Fruit fly (Drosophila melanogaster): ENCODE results near the gene CG17129.
A peak's percentile ranks its signal among the peaks of the same experiment; 100 is the strongest.

The CG17129 gene

DNA sequence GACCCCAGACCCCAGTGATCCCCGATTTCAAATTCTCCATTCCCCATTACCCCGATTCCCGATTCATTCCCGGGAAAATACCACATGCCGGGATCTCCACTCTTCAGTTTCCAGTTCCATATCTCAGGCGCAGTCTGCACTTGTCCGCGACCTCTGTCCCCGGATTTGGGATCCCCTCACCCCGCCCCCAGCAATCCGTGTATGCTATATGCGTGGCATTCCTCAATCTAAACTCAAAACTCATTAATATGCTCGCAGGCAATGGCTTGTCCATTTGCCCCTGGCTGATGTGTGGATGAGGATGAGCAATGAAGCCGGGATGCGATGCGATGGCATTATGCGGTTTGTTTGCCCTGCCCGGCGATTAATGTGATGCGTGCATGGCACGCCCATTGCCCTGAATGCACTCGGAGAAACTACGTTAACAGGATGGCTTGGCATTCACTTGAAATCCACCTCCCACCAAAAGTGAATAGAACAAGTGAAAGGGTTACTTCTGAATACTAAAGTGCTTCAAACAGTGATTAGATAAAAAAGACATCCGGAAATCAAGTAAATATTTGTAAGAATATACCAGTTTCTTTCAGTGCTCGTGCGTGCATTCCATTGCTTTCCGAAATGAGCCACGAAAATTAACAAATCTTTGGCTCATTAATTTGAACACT lies 45.5 kb upstream of the CG17129 start (continued):
- no peak for TF ChIP-seq CG16813 (GFP tag; IDR thresholded peaks at IDR 0.05; ENCODE audit: partially characterized antibody)
- peak; percentile 95 for TF ChIP-seq CG10979 (tag; optimal IDR thresholded peaks at IDR 0.05)
- TF ChIP-seq ssp (GFP tag; IDR thresholded peaks at IDR 0.05), result peak; percentile 69
- TF ChIP-seq CG33213 (GFP tag; optimal IDR thresholded peaks at IDR 0.05), result peak; percentile 59
- TF ChIP-seq CG3281 (GFP tag; optimal IDR thresholded peaks at IDR 0.05), result no peak
- no peak for TF ChIP-seq CG31224 (GFP tag; IDR thresholded peaks at IDR 0.05)
- TF ChIP-seq Myb (GFP tag; optimal IDR thresholded peaks at IDR 0.05), result peak; percentile 24
- peak; percentile 82 for TF ChIP-seq unpg (GFP tag; optimal IDR thresholded peaks at IDR 0.05)
- TF ChIP-seq Ptx1 (GFP tag; IDR thresholded peaks at IDR 0.05), result peak; percentile 62
- TF ChIP-seq tio (GFP tag; optimal IDR thresholded peaks at IDR 0.05), result peak; percentile 78
- peak; percentile 21; the same call in 1 of the 2 replicates for TF ChIP-seq CG3847 (GFP tag; IDR thresholded peaks at IDR 0.05)
- no peak for TF ChIP-seq Deaf1 (tag; optimal IDR thresholded peaks at IDR 0.05)
- TF ChIP-seq HLH4C (GFP tag; IDR thresholded peaks at IDR 0.05; ENCODE audit: partially characterized antibody), result no peak
- no peak for TF ChIP-seq CG7372 (GFP tag; IDR thresholded peaks at IDR 0.05)
- TF ChIP-seq CG6654 (GFP tag; optimal IDR thresholded peaks at IDR 0.05), result peak; percentile 8
- TF ChIP-seq Awh (GFP tag; IDR thresholded peaks at IDR 0.05), result peak; percentile 54
- TF ChIP-seq CG13296 (GFP tag; optimal IDR thresholded peaks at IDR 0.05), result no peak
- TF ChIP-seq CG4404 (GFP tag; IDR thresholded peaks at IDR 0.05), result peak; percentile 96
- TF ChIP-seq CG12071 (GFP tag; optimal IDR thresholded peaks at IDR 0.05), result no peak
- peak; percentile 61 for TF ChIP-seq jing (GFP tag; optimal IDR thresholded peaks at IDR 0.05)
- peak; percentile 90 for TF ChIP-seq Chrac-16 (GFP tag; optimal IDR thresholded peaks at IDR 0.05)
- TF ChIP-seq jigr1 (GFP tag; IDR thresholded peaks at IDR 0.05), result peak; percentile 54; the same call in 1 of the 3 replicates
- TF ChIP-seq Bgb (GFP tag; IDR thresholded peaks at IDR 0.05; ENCODE audit: partially characterized antibody), result no peak
- TF ChIP-seq CG12219 (GFP tag; optimal IDR thresholded peaks at IDR 0.05), result peak; percentile 70
- TF ChIP-seq Aef1 (GFP tag; IDR thresholded peaks at IDR 0.05), result no peak; the same call in 2 of the 3 replicates
- peak; percentile 76 for TF ChIP-seq stwl (tag; optimal IDR thresholded peaks at IDR 0.05)
- no peak for TF ChIP-seq exex (tag; optimal IDR thresholded peaks at IDR 0.05)
- peak; percentile 87 for TF ChIP-seq CG8290 (GFP tag; optimal IDR thresholded peaks at IDR 0.05)
- peak in 1 of 2 experiments; percentile 14 for TF ChIP-seq CG8290 (tag; optimal IDR thresholded peaks at IDR 0.05)
- no peak for TF ChIP-seq Opbp (GFP tag; IDR thresholded peaks at IDR 0.05; ENCODE audit: partially characterized antibody)
- peak; percentile 84 for TF ChIP-seq CG33557 (GFP tag; optimal IDR thresholded peaks at IDR 0.05)
- TF ChIP-seq C15 (GFP tag; IDR thresholded peaks at IDR 0.05), result no peak
- peak; percentile 69; the same call in 2 of the 3 replicates for TF ChIP-seq CG3726 (GFP tag; IDR thresholded peaks at IDR 0.05)
- TF ChIP-seq CG17612 (GFP tag; IDR thresholded peaks at IDR 0.05), result no peak; the same call in 1 of the 2 replicates
- TF ChIP-seq Dad (GFP tag; optimal IDR thresholded peaks at IDR 0.05), result peak; percentile 68
- TF ChIP-seq ap (GFP tag; IDR thresholded peaks at IDR 0.05), result peak; percentile 71
- TF ChIP-seq Gug (GFP tag; IDR thresholded peaks at IDR 0.05), result peak; percentile 71; the same call in 2 of the 4 replicates
- TF ChIP-seq CG7839 (tag; optimal IDR thresholded peaks at IDR 0.05), result peak; percentile 78
- no peak for TF ChIP-seq Dip3 (GFP tag; optimal IDR thresholded peaks at IDR 0.05)
- peak; percentile 75 for TF ChIP-seq ttk (GFP tag; IDR thresholded peaks at IDR 0.05)
- 0 out of 2 replicates have a peak, but pooled peaks have one; percentile 52 for TF ChIP-seq CG4360 (GFP tag; IDR thresholded peaks at IDR 0.05)
- peak; percentile 78 for TF ChIP-seq CG18764 (GFP tag; optimal IDR thresholded peaks at IDR 0.05)
- TF ChIP-seq HmgD (GFP tag; optimal IDR thresholded peaks at IDR 0.05), result peak; percentile 18
- TF ChIP-seq cas (GFP tag; IDR thresholded peaks at IDR 0.05), result no peak
- peak; percentile 82 for TF ChIP-seq CG2875 (GFP tag; optimal IDR thresholded peaks at IDR 0.05)
- no peak for TF ChIP-seq gsb (GFP tag; IDR thresholded peaks at IDR 0.05)
- TF ChIP-seq CG1024 (GFP tag; IDR thresholded peaks at IDR 0.05), result peak; percentile 77
- peak; percentile 31 for TF ChIP-seq Asciz (GFP tag; optimal IDR thresholded peaks at IDR 0.05)
- TF ChIP-seq esg (GFP tag; conservative IDR thresholded peaks at IDR 0.05), result peak; percentile 60
- peak; percentile 96 for TF ChIP-seq ara (GFP tag; IDR thresholded peaks at IDR 0.05)
